Fruit fly (Drosophila melanogaster): ENCODE results near the gene CG31321.

The CG31321 gene

DNA sequence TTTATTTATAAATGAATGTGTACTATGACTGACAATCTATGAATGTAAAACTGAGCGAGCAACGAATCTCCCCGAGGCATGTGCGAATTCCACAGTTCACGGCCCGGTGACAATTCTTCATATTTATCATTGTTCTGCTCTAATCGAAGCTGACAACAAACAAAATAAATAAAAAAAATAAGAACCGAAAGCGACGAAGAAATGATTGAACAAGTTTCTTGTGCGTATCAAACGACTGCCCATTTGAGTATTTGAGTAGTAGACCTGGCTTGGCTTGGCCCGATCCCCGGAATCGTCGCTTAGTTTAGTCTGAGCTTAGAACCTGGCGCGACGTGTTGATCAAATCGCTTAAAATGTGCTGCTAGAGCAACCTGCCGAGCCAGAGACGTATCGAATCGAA lies at the start of gene CG31321:
CG31321 (plus strand) TSS at position 301 of the 400 bp plus-strand sequence.
- TF ChIP-seq CTCF (optimal IDR thresholded peaks at IDR 0.05) (no peak), CG8478 (optimal IDR thresholded peaks at IDR 0.05) (no peak)

DNA sequence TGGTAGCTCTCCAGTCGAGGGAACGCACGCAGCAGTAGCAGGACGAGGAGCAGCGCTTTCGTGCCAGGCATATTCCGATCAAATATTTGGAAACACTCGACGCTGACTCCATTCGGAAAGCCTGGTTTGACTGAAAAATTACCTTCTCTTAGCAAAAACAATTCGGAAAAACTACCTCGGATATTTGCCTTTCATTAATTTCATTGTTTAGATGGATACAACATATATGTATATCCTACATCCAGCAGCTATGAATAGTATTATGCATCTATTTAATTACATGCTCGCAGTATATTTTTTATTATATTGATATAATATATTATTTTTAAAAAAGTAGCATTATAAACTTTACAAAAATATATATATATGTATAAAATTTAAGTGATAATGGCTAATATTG lies 49.0 kb upstream of the CG31321 start, which contains the start of gene CG14840:
CG14840 (minus strand) TSS at position 101 of the 400 bp plus-strand sequence.
- TF ChIP-seq CG8478 (optimal IDR thresholded peaks at IDR 0.05) (no peak), CTCF (optimal IDR thresholded peaks at IDR 0.05) (no peak)

DNA sequence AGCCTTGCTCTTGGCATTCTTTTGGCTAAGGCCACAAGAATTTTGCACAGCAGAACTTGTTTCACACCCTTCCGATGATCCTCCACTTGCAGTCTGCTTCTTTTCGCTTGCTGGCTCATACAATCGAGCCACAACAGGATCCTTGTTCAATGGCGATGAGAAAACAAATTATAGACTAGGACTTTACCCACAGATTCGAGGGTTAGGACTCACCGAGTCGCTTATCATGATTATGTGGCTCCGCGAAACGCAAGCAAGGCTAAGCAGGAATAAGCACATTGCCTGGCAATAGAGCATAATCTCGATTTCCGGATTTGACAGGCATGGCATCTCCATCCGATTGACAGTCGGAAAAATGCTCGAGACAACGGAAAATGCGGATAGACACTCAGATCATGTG lies 48.1 kb upstream of the CG31321 start, which contains the start of the genes CG14839 and CG14841:
CG14839 (plus strand) TSS at position 301 of the 400 bp plus-strand sequence.
CG14841 (minus strand) TSS at position 332 of the 400 bp plus-strand sequence.
- no peak for TF ChIP-seq CTCF (optimal IDR thresholded peaks at IDR 0.05)
- TF ChIP-seq CG8478 (optimal IDR thresholded peaks at IDR 0.05), result no peak

DNA sequence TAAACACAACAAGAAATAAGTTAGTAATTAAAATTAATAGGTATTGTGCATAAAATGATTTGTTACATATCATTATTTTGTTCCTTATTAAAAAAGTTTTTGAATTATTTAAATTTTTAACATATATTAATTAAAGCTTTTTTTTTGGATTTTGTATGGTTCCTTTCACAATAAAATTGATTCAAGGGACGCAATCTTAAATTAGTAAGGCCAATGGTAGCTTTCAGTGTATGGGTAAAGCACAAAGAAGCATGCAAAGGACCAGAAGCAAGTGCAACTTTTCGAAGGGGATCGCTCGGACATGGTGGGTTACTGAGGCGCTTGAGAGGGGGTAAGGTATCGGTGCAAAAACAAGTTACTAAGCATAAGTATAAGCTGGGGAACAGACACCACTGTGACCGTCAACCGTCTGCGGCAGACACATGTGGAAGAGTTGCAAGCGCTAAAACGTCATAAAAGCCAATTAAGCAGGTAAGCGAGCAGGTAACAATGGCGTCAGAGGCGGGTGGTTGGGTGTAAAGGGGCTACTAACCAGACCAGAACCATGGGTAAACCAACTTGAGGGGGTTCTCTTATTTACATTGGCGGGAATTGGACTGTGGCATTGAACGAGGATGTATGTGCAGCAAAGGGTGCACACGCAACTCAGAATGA lies 34.5 kb upstream of the CG31321 start:
- TF ChIP-seq CG8478 (optimal IDR thresholded peaks at IDR 0.05), result no peak
- TF ChIP-seq CTCF (optimal IDR thresholded peaks at IDR 0.05), result no peak

DNA sequence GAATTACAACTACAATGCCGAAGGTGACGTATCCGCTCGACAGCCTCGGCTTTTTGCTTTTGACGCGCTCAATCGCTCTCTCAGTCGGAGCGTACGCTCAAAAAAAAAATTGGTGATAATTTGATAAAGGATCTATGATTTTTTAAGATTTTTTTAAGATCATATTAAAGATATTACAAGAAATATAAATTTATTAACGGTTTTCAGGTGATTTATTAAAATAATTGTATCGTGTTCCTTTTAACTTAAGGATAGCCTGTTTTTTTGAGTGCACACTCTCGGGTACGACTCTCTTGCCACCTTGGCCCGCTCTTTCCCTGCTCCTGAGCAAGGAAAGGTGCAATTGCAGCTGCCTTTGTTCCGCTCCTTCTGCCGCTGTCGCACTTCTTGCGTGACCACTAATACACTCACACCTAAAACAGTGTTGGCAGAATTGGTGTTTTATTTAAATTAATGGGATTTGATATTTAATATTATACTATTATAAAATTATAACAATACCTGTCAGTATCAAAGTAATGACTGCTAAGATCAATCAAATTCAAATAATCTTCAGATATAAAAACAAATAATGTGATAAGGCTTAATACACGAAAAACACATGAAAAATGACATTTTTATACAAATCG lies 32.2 kb upstream of the CG31321 start:
- TF ChIP-seq CTCF (optimal IDR thresholded peaks at IDR 0.05), result no peak
- TF ChIP-seq CG8478 (optimal IDR thresholded peaks at IDR 0.05), result no peak

DNA sequence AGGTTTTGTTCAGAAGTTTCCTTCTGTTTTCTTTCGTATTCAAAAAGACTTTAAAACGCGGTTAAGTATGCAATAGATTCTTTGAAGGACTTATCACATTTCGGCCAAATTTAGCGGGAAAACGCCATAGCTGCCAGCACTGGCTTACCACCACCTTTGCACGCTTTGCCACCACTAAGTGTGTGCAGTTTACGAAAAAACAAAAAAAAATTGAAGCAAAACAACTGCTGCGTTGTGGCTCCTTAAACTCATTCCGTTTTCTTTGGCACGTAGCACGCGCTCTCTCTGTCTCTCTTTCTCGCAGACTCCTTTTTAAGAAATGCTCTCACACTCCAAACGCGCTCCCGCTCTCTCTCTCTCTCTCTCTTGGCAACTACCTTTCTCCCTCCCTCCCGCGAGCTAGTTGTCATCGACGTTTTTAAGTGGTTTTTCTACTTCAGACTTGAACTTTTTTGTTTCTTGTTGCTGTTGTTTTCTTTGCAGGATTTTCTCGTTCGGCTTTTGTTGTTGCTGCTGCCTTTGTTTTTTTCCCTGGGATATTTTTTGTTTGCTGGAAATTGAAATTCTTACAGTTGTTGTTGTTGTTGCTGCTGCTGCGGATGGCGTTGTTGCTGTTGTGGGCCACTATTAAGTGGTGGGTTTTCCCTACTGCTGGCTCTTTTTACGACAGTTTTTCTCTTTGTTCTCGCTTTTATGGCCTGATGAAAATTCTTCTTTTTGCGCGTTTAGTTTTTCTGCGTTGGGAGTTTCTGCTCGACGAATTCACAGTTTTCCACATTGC lies 31.4 kb upstream of the CG31321 start:
- TF ChIP-seq CG8478 (optimal IDR thresholded peaks at IDR 0.05) (no peak), CTCF (optimal IDR thresholded peaks at IDR 0.05) (no peak)

dm6 chr3R:14279311-14279998 lies 30.7 kb upstream of the CG31321 start:
- TF ChIP-seq CTCF (optimal IDR thresholded peaks at IDR 0.05) (no peak), CG8478 (optimal IDR thresholded peaks at IDR 0.05) (no peak)

dm6 chr3R:14280324-14280723 lies 29.8 kb upstream of the CG31321 start:
- TF ChIP-seq CG8478 (optimal IDR thresholded peaks at IDR 0.05) (no peak), CTCF (optimal IDR thresholded peaks at IDR 0.05) (no peak)

- TF ChIP-seq CTCF (optimal IDR thresholded peaks at IDR 0.05) (no peak), CG8478 (optimal IDR thresholded peaks at IDR 0.05) (no peak)
These were observed 27.7 kb upstream of the CG31321 start for dm6 chr3R:14282215-14283041.

- TF ChIP-seq CG8478 (optimal IDR thresholded peaks at IDR 0.05), result no peak
- no peak for TF ChIP-seq CTCF (optimal IDR thresholded peaks at IDR 0.05)
These were observed 27.0 kb upstream of the CG31321 start for dm6 chr3R:14283042-14283626.

DNA sequence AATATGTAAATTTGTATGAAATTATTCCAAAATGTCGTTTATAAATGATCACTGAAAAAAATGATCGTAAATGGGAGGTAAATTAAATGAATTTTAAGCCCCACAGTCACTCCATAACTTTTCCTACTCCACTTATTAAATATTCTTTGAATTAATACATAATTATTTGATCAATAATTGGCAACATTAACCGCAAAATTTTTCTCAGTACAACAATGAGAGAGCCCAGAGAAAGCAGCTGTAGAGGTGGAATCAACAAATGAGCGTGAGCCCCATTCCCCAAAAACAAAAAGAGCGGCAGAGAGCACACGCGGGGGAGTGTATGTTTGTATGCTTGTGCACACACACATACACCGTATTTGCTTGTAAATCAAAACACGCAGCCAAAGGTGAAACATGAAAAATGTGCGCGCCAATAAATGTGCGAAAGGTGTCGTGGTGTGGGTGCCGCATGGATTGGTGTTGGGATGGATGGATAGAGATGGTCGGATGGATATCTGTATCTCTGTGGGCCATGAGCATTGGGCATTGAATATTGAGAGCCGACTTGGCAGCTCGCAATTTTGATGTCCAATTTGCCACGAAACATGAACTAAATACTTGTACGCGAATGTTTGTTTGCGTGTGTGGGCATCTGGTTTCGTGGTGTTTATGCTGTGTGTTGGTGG lies 26.3 kb upstream of the CG31321 start:
- TF ChIP-seq CTCF (optimal IDR thresholded peaks at IDR 0.05) (no peak), CG8478 (optimal IDR thresholded peaks at IDR 0.05) (no peak)

DNA sequence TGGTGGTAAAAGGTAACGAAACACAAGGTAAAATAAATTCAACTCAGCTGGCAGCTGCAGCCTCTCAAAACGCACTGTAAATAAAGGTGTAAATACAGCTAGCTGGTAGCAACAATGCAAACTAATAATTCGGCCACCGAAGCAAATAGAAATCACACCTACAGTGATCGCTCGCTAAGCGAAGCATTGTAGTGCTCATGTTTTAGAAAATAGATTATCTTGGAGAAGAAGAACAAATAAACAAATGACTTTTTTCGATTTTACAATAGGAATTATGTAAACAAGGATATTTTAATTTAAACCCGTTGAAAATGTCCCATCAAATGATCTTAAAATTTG lies 25.8 kb upstream of the CG31321 start:
- TF ChIP-seq CTCF (optimal IDR thresholded peaks at IDR 0.05) (no peak), CG8478 (optimal IDR thresholded peaks at IDR 0.05) (no peak)

All from S2 (cell line).